Fruit fly (Drosophila melanogaster) whole organism, embryonic: ENCODE measurements around the gene CG13898.

Source experiments
- B-H2 ChIP-seq: fragments of 200-800 bp; sonication (Bioruptor generic); optimal IDR thresholded peaks from 2 replicates; lab custom pipeline; 2018; ENCODE audit warnings: missing biosample characterization, mild to moderate bottlenecking, missing genetic modification characterization
- Blimp-1 ChIP-seq: fragments of 200-800 bp; sonication (Bioruptor generic); optimal IDR thresholded peaks from 3 replicates; lab custom pipeline; 2018; ENCODE audit warnings: missing biosample characterization, missing genetic modification characterization, mild to moderate bottlenecking, moderate library complexity, missing genetic modification reagents
- BtbVII ChIP-seq: fragments of 200-800 bp; sonication (Bioruptor generic); optimal IDR thresholded peaks from 3 replicates; lab custom pipeline; 2017; ENCODE audit warnings: missing biosample characterization, mild to moderate bottlenecking, missing genetic modification characterization
- CG10543 ChIP-seq: fragments of 200-800 bp; sonication (Bioruptor generic); optimal IDR thresholded peaks from 3 replicates; lab custom pipeline; 2017; ENCODE audit warnings: missing biosample characterization, mild to moderate bottlenecking, missing genetic modification characterization, moderate library complexity
- CG10959 ChIP-seq: fragments of 200-800 bp; sonication (Bioruptor generic); IDR thresholded peaks from 2 replicates; pipeline ENCODE4 v1.3.6; 2022; ENCODE audit warnings: missing biosample characterization, missing genetic modification characterization
- CG11560 ChIP-seq: fragments of 200-800 bp; sonication (Bioruptor generic); IDR thresholded peaks from 3 replicates; pipeline ENCODE4 v1.3.6; 2022; ENCODE audit warnings: missing biosample characterization, missing genetic modification characterization
- CG13287 ChIP-seq: fragments of 200-800 bp; sonication (Bioruptor generic); IDR thresholded peaks from 2 replicates; pipeline ENCODE4 v1.3.6; 2022; ENCODE audit warnings: missing biosample characterization, missing genetic modification characterization; ENCODE audit not compliant: partially characterized antibody
- CG14050 ChIP-seq: fragments of 200-800 bp; sonication (Bioruptor generic); IDR thresholded peaks from 3 replicates; pipeline ENCODE4 v1.3.6; 2022; ENCODE audit warnings: missing biosample characterization, missing genetic modification characterization
- CG14965 ChIP-seq: fragments of 200-800 bp; sonication (Bioruptor generic); optimal IDR thresholded peaks from 2 replicates; lab custom pipeline; 2016; ENCODE audit warnings: missing biosample characterization, missing genetic modification characterization, borderline replicate concordance
- CG1792 ChIP-seq: fragments of 200-800 bp; sonication (Bioruptor generic); optimal IDR thresholded peaks from 2 replicates; lab custom pipeline; 2016; ENCODE audit warnings: missing biosample characterization, missing genetic modification characterization
- CG2129 ChIP-seq: fragments of 200-800 bp; sonication (Bioruptor generic); IDR thresholded peaks from 2 replicates; pipeline ENCODE4 v1.3.6; 2022; ENCODE audit warnings: missing biosample characterization, missing genetic modification characterization; ENCODE audit not compliant: partially characterized antibody
- CG31441 ChIP-seq: fragments of 200-800 bp; sonication (Bioruptor generic); IDR thresholded peaks from 2 replicates; pipeline ENCODE4 v1.3.6; 2022; ENCODE audit warnings: missing biosample characterization, missing genetic modification characterization
- CG3163 ChIP-seq: fragments of 200-800 bp; sonication (Bioruptor generic); optimal IDR thresholded peaks from 3 replicates; lab custom pipeline; 2016; ENCODE audit warnings: missing biosample characterization, missing genetic modification characterization
- CG32532 ChIP-seq: fragments of 200-800 bp; sonication (Bioruptor generic); IDR thresholded peaks from 2 replicates; pipeline ENCODE4 v1.3.6; 2022; ENCODE audit warnings: missing biosample characterization, missing genetic modification characterization
- CG34224 ChIP-seq: fragments of 200-800 bp; sonication (Bioruptor generic); IDR thresholded peaks from 3 replicates; pipeline ENCODE4 v1.3.6; 2022; ENCODE audit warnings: missing biosample characterization, missing genetic modification characterization; ENCODE audit not compliant: partially characterized antibody
- CG3838 ChIP-seq: fragments of 200-800 bp; sonication (Bioruptor generic); optimal IDR thresholded peaks from 3 replicates; lab custom pipeline; 2016; ENCODE audit warnings: missing biosample characterization, missing genetic modification characterization
- CG8089 ChIP-seq: fragments of 200-800 bp; sonication (Bioruptor generic); optimal IDR thresholded peaks from 3 replicates; lab custom pipeline; 2016; ENCODE audit warnings: missing biosample characterization, missing genetic modification characterization
- CG9609 ChIP-seq: fragments of 200-800 bp; sonication (Bioruptor generic); optimal IDR thresholded peaks from 3 replicates; lab custom pipeline; 2016; ENCODE audit warnings: missing biosample characterization, missing genetic modification characterization
- CG9817 ChIP-seq: fragments of 200-800 bp; sonication (Bioruptor generic); optimal IDR thresholded peaks from 2 replicates; lab custom pipeline; 2018; ENCODE audit warnings: missing biosample characterization, mild to moderate bottlenecking, missing genetic modification characterization, moderate library complexity
- CG9876 ChIP-seq: fragments of 200-800 bp; sonication (Bioruptor generic); optimal IDR thresholded peaks from 2 replicates; lab custom pipeline; 2016; ENCODE audit warnings: missing biosample characterization, missing genetic modification characterization
- Camta ChIP-seq: fragments of 200-800 bp; sonication (Bioruptor generic); optimal IDR thresholded peaks from 2 replicates; lab custom pipeline; 2016; ENCODE audit warnings: missing biosample characterization, missing genetic modification characterization
- Dek ChIP-seq: fragments of 200-800 bp; sonication (Bioruptor generic); optimal IDR thresholded peaks from 3 replicates; lab custom pipeline; 2019; ENCODE audit warnings: missing biosample characterization, mild to moderate bottlenecking, missing genetic modification characterization, moderate library complexity
- Dref ChIP-seq: fragments of 200-800 bp; sonication (Bioruptor generic); IDR thresholded peaks from 2 replicates; pipeline ENCODE4 v1.3.6; 2022; ENCODE audit warnings: missing biosample characterization, missing genetic modification characterization
- Gsc ChIP-seq: fragments of 200-800 bp; sonication (Bioruptor generic); IDR thresholded peaks from 2 replicates; pipeline ENCODE4 v1.3.6; 2022; ENCODE audit warnings: missing biosample characterization, missing genetic modification characterization
- Hr39 ChIP-seq: fragments of >200 bp; optimal IDR thresholded peaks from 2 replicates; lab custom pipeline; 2017
- Mad ChIP-seq: fragments of 200-800 bp; sonication (Bioruptor generic); optimal IDR thresholded peaks from 2 replicates; lab custom pipeline; 2016; ENCODE audit warnings: missing biosample characterization, missing genetic modification characterization
- Med ChIP-seq: fragments of 200-800 bp; sonication (Bioruptor generic); peaks from one replicate; lab custom pipeline; 2016; ENCODE audit warnings: missing biosample characterization, missing genetic modification characterization, mild to moderate bottlenecking, inconsistent platforms, moderate library complexity
- Meics ChIP-seq: fragments of 200-800 bp; sonication (Bioruptor generic); optimal IDR thresholded peaks from 2 replicates; lab custom pipeline; 2017; ENCODE audit warnings: missing biosample characterization, mild to moderate bottlenecking, missing genetic modification characterization
- NC2β ChIP-seq: fragments of 200-800 bp; sonication (Bioruptor generic); optimal IDR thresholded peaks from 2 replicates; lab custom pipeline; 2016; ENCODE audit warnings: missing biosample characterization, missing genetic modification characterization
- Opbp ChIP-seq: fragments of 200-800 bp; sonication (Bioruptor generic); IDR thresholded peaks from 3 replicates; pipeline ENCODE4 v1.3.6; 2022; ENCODE audit warnings: missing biosample characterization, missing genetic modification characterization; ENCODE audit not compliant: partially characterized antibody
- Ptx1 ChIP-seq: fragments of 200-800 bp; sonication (Bioruptor generic); IDR thresholded peaks from 2 replicates; pipeline ENCODE4 v1.3.6; 2022; ENCODE audit warnings: missing biosample characterization, missing genetic modification characterization
- bsh ChIP-seq, 2 experiments: fragments of 200-800 bp; sonication (Bioruptor generic); optimal IDR thresholded peaks; 2 replicates each; lab custom pipeline; 2017 to 2018; ENCODE audit warnings: mild to moderate bottlenecking in 2 of 2, missing biosample characterization in 2 of 2, missing genetic modification characterization in 2 of 2, moderate library complexity in 1 of 2
- cas ChIP-seq: fragments of 200-800 bp; sonication (Bioruptor generic); IDR thresholded peaks from 2 replicates; pipeline ENCODE4 v1.3.6; 2022; ENCODE audit warnings: missing biosample characterization, missing genetic modification characterization
- croc ChIP-seq: fragments of 200-800 bp; sonication (Bioruptor generic); conservative IDR thresholded peaks from 3 replicates; pipeline ENCODE4 v1.3.6; 2022; ENCODE audit warnings: missing biosample characterization, missing genetic modification characterization
- crol ChIP-seq: fragments of 200-800 bp; sonication (Bioruptor generic); IDR thresholded peaks from 2 replicates; pipeline ENCODE4 v1.3.6; 2022; ENCODE audit warnings: missing biosample characterization, missing genetic modification characterization
- dimm ChIP-seq: fragments of 200-800 bp; sonication (Bioruptor generic); IDR thresholded peaks from 2 replicates; pipeline ENCODE4 v1.3.6; 2022; ENCODE audit warnings: missing biosample characterization, missing genetic modification characterization
- disco-r ChIP-seq: fragments of 200-800 bp; sonication (Bioruptor generic); optimal IDR thresholded peaks from 2 replicates; lab custom pipeline; 2016; ENCODE audit warnings: missing biosample characterization, missing genetic modification characterization
- exex ChIP-seq: fragments of 200-800 bp; sonication (Bioruptor generic); optimal IDR thresholded peaks from 4 replicates; lab custom pipeline; 2018; ENCODE audit warnings: missing biosample characterization, mild to moderate bottlenecking, missing genetic modification characterization, moderate library complexity
- gem ChIP-seq: fragments of 200-800 bp; sonication (Bioruptor generic); optimal IDR thresholded peaks from 2 replicates; lab custom pipeline; 2019; ENCODE audit warnings: missing biosample characterization, mild to moderate bottlenecking, missing genetic modification characterization, moderate library complexity
- ham ChIP-seq: fragments of 200-800 bp; sonication (Bioruptor generic); IDR thresholded peaks from 2 replicates; pipeline ENCODE4 v1.3.6; 2022; ENCODE audit warnings: missing biosample characterization, missing genetic modification characterization
- mirr ChIP-seq: fragments of 200-800 bp; sonication (Bioruptor generic); optimal IDR thresholded peaks from 3 replicates; lab custom pipeline; 2018; ENCODE audit warnings: missing biosample characterization, mild to moderate bottlenecking, missing genetic modification characterization
- pho ChIP-seq: fragments of 200-800 bp; sonication (Bioruptor generic); optimal IDR thresholded peaks from 2 replicates; lab custom pipeline; 2016; ENCODE audit warnings: missing biosample characterization, missing genetic modification characterization
- pnt ChIP-seq: fragments of 200-800 bp; sonication (Bioruptor generic); optimal IDR thresholded peaks from 3 replicates; lab custom pipeline; 2016; ENCODE audit warnings: missing biosample characterization, missing genetic modification characterization
- tgo ChIP-seq: fragments of 200-800 bp; sonication (Bioruptor generic); IDR thresholded peaks from 3 replicates; pipeline ENCODE4 v1.3.6; 2022; ENCODE audit warnings: missing biosample characterization, missing genetic modification characterization
- tin ChIP-seq: fragments of 200-800 bp; sonication (Bioruptor generic); optimal IDR thresholded peaks from 3 replicates; lab custom pipeline; 2016; ENCODE audit warnings: missing biosample characterization, missing genetic modification characterization
- tna ChIP-seq: fragments of 200-800 bp; sonication (Bioruptor generic); IDR thresholded peaks from 2 replicates; pipeline ENCODE4 v1.3.6; 2022; ENCODE audit warnings: missing biosample characterization, missing genetic modification characterization; ENCODE audit not compliant: partially characterized antibody
- twi ChIP-seq: fragments of 200-800 bp; optimal IDR thresholded peaks from 2 replicates; lab custom pipeline; 2019; ENCODE audit warnings: missing biosample characterization, mild to moderate bottlenecking, missing genetic modification characterization, moderate library complexity
- usp ChIP-seq: fragments of >200 bp; optimal IDR thresholded peaks from 2 replicates; lab custom pipeline; 2017; ENCODE audit warnings: missing biosample characterization, missing genetic modification characterization
- wek ChIP-seq: fragments of 200-800 bp; sonication (Bioruptor generic); optimal IDR thresholded peaks from 3 replicates; lab custom pipeline; 2018; ENCODE audit warnings: missing biosample characterization, mild to moderate bottlenecking, missing genetic modification characterization, moderate library complexity
- wor ChIP-seq: fragments of 200-800 bp; sonication (Bioruptor generic); IDR thresholded peaks from 2 replicates; pipeline ENCODE4 v1.3.6; 2022; ENCODE audit warnings: missing biosample characterization, missing genetic modification characterization
- z ChIP-seq: fragments of 200-800 bp; sonication (Bioruptor generic); IDR thresholded peaks from 3 replicates; pipeline ENCODE4 v1.3.6; 2022; ENCODE audit warnings: missing biosample characterization, missing genetic modification characterization
- zfh1 ChIP-seq: fragments of 200-800 bp; sonication (Bioruptor generic); IDR thresholded peaks from 3 replicates; pipeline ENCODE4 v1.3.6; 2022; ENCODE audit warnings: missing biosample characterization, missing genetic modification characterization

Gene CG13898

dm6 chr3L:762331-762907, 41.4 kb downstream of the CG13898 start (continued):
- TF ChIP-seq twi (tag; lab: Kevin White, UChicago) (peak; percentile 63), CG34224 (GFP tag; lab: Robert Waterston, UW) (no peak), CG32532 (GFP tag; lab: Robert Waterston, UW) (peak; percentile 63; the same call in 1 of the 2 replicates), disco-r (GFP tag; lab: Kevin White, UChicago) (peak; percentile 37), CG3838 (GFP tag; lab: Kevin White, UChicago) (peak; percentile 8), CG10543 (GFP tag; lab: Kevin White, UChicago) (peak; percentile 12), Gsc (GFP tag; lab: Robert Waterston, UW) (peak; percentile 70; the same call in 1 of the 2 replicates), Hr39 (no peak), crol (GFP tag; lab: Robert Waterston, UW) (no peak), ham (GFP tag; lab: Robert Waterston, UW) (no peak), B-H2 (GFP tag; lab: Kevin White, UChicago) (no peak), CG9876 (GFP tag; lab: Kevin White, UChicago) (peak; percentile 30), CG14050 (GFP tag; lab: Robert Waterston, UW) (peak; percentile 69), Meics (GFP tag; lab: Kevin White, UChicago) (peak; percentile 49), CG13287 (GFP tag; lab: Robert Waterston, UW) (no peak), wek (no peak), CG1792 (peak; percentile 39), CG14965 (GFP tag; lab: Kevin White, UChicago) (peak; percentile 26), z (GFP tag; lab: Robert Waterston, UW) (0 out of 3 replicates have a peak, but pooled peaks have one; percentile 31), Camta (GFP tag; lab: Kevin White, UChicago) (peak; percentile 84), dimm (GFP tag; lab: Robert Waterston, UW) (peak; percentile 78), BtbVII (GFP tag; lab: Kevin White, UChicago) (no peak), mirr (GFP tag; lab: Kevin White, UChicago) (no peak), CG8089 (GFP tag; lab: Kevin White, UChicago) (peak; percentile 68), Mad (GFP tag; lab: Kevin White, UChicago) (peak; percentile 81), CG2129 (GFP tag; lab: Robert Waterston, UW) (no peak), zfh1 (GFP tag; lab: Robert Waterston, UW) (peak; percentile 94), CG9609 (GFP tag; lab: Kevin White, UChicago) (peak; percentile 78), usp (GFP tag; lab: Kevin White, UChicago) (no peak), Opbp (no peak), CG11560 (tag; lab: Robert Waterston, UW) (peak; percentile 45; the same call in 1 of the 3 replicates), CG3163 (GFP tag; lab: Kevin White, UChicago) (peak; percentile 53), wor (GFP tag; lab: Robert Waterston, UW) (peak; percentile 69), pho (GFP tag; lab: Kevin White, UChicago) (peak; percentile 32), Dek (peak; percentile 48)

- TF ChIP-seq Dref (GFP tag; lab: Robert Waterston, UW) (no peak), Blimp-1 (GFP tag; lab: Kevin White, UChicago) (no peak), cas (GFP tag; lab: Robert Waterston, UW) (no peak), NC2β (GFP tag; lab: Kevin White, UChicago) (no peak), bsh (GFP tag; optimal IDR thresholded peaks at IDR 0.05; lab: Kevin White, UChicago) (no peak), Ptx1 (GFP tag; lab: Robert Waterston, UW) (0 out of 2 replicates have a peak, but pooled peaks have one; percentile 7), pnt (no peak), CG31441 (no peak), exex (tag; lab: Kevin White, UChicago) (no peak), tna (GFP tag; lab: Robert Waterston, UW) (no peak), tin (no peak), gem (tag; lab: Kevin White, UChicago) (no peak), CG9817 (tag; lab: Kevin White, UChicago) (no peak), CG10959 (GFP tag; lab: Robert Waterston, UW) (no peak), Med (peak; percentile 50), croc (GFP tag; lab: Robert Waterston, UW) (no peak), Gsc (GFP tag; lab: Robert Waterston, UW) (no peak), tgo (GFP tag; lab: Robert Waterston, UW) (no peak)
These were observed 42.1 kb downstream of the CG13898 start for dm6 chr3L:761733-762132.
